Fruit fly (Drosophila melanogaster) whole organism, pupa: ENCODE data around the gene Cp16.

Source experiments
- CG10348 ChIP-seq: fragments of 200-800 bp; sonication (Bioruptor generic); IDR thresholded peaks from 2 replicates; pipeline ENCODE4 v1.3.6; 2022; ENCODE audit warnings: missing biosample characterization, missing genetic modification characterization
- CG12605 ChIP-seq: fragments of 200-800 bp; sonication (Bioruptor generic); IDR thresholded peaks from 2 replicates; pipeline ENCODE4 v1.3.6; 2022; ENCODE audit warnings: missing biosample characterization, missing genetic modification characterization
- CG13204 ChIP-seq: fragments of 200-800 bp; sonication (Bioruptor generic); optimal IDR thresholded peaks from 2 replicates; lab custom pipeline; 2018; ENCODE audit warnings: missing biosample characterization, mild to moderate bottlenecking, missing genetic modification characterization, moderate library complexity
- CG14655 ChIP-seq: fragments of 200-800 bp; sonication (Bioruptor generic); optimal IDR thresholded peaks from 3 replicates; lab custom pipeline; 2017; ENCODE audit warnings: mild to moderate bottlenecking, missing biosample characterization, missing genetic modification reagents, missing genetic modification characterization
- CG15710 ChIP-seq: fragments of 200-800 bp; sonication (Bioruptor generic); optimal IDR thresholded peaks from 2 replicates; lab custom pipeline; 2018; ENCODE audit warnings: missing biosample characterization, mild to moderate bottlenecking, missing genetic modification characterization, moderate library complexity
- CG17806 ChIP-seq: fragments of 200-800 bp; sonication (Bioruptor generic); optimal IDR thresholded peaks from 2 replicates; lab custom pipeline; 2018; ENCODE audit warnings: missing biosample characterization, mild to moderate bottlenecking, missing genetic modification characterization, moderate library complexity
- CG32121 ChIP-seq: fragments of 200-800 bp; sonication (Bioruptor generic); IDR thresholded peaks from 2 replicates; pipeline ENCODE4 v1.3.6; 2022; ENCODE audit warnings: missing biosample characterization, missing genetic modification characterization
- CG34367 ChIP-seq: fragments of 200-800 bp; sonication (Bioruptor generic); optimal IDR thresholded peaks from 2 replicates; lab custom pipeline; 2018; ENCODE audit warnings: missing biosample characterization, mild to moderate bottlenecking, missing genetic modification characterization
- CG4496 ChIP-seq: fragments of 200-800 bp; sonication (Bioruptor generic); IDR thresholded peaks from 3 replicates; pipeline ENCODE4 v1.3.6; 2022; ENCODE audit warnings: missing biosample characterization, missing genetic modification characterization
- CG8159 ChIP-seq: fragments of 200-800 bp; sonication (Bioruptor generic); optimal IDR thresholded peaks from 3 replicates; lab custom pipeline; 2018; ENCODE audit warnings: missing biosample characterization, mild to moderate bottlenecking, missing genetic modification characterization, moderate library complexity
- CG8301 ChIP-seq: fragments of 200-800 bp; sonication (Bioruptor generic); optimal IDR thresholded peaks from 2 replicates; lab custom pipeline; 2018; ENCODE audit warnings: missing biosample characterization, mild to moderate bottlenecking, missing genetic modification characterization
- CG9948 ChIP-seq: fragments of 200-800 bp; sonication (Bioruptor generic); optimal IDR thresholded peaks from 2 replicates; lab custom pipeline; 2018; ENCODE audit warnings: missing biosample characterization, mild to moderate bottlenecking, missing genetic modification characterization, moderate library complexity
- D1 ChIP-seq: fragments of 200-800 bp; sonication (Bioruptor generic); optimal IDR thresholded peaks from 2 replicates; lab custom pipeline; 2018; ENCODE audit warnings: missing biosample characterization, mild to moderate bottlenecking, missing genetic modification characterization, moderate library complexity
- EcR ChIP-seq: fragments of 200-800 bp; sonication (Bioruptor generic); optimal IDR thresholded peaks from 3 replicates; lab custom pipeline; 2019; ENCODE audit warnings: missing biosample characterization, missing genetic modification characterization, mild to moderate bottlenecking, moderate library complexity, missing genetic modification reagents
- Ets98B ChIP-seq: fragments of 200-800 bp; sonication (Bioruptor generic); IDR thresholded peaks from 2 replicates; pipeline ENCODE4 v1.3.6; 2022; ENCODE audit warnings: missing biosample characterization, missing genetic modification characterization
- Pif1A ChIP-seq: fragments of 200-800 bp; sonication (Bioruptor generic); optimal IDR thresholded peaks from 3 replicates; lab custom pipeline; 2016; ENCODE audit warnings: missing biosample characterization, missing genetic modification characterization
- Pif1B ChIP-seq: fragments of 200-800 bp; sonication (Bioruptor generic); optimal IDR thresholded peaks from 3 replicates; lab custom pipeline; 2016; ENCODE audit warnings: missing biosample characterization, missing genetic modification characterization
- Snoo ChIP-seq: fragments of 200-800 bp; sonication (Bioruptor generic); optimal IDR thresholded peaks from 3 replicates; lab custom pipeline; 2017; ENCODE audit warnings: missing biosample characterization, mild to moderate bottlenecking, missing genetic modification characterization, inconsistent platforms
- fd96Ca ChIP-seq: fragments of 200-800 bp; sonication (Bioruptor generic); IDR thresholded peaks from 3 replicates; pipeline ENCODE4 v1.3.6; 2022; ENCODE audit warnings: missing biosample characterization, missing genetic modification characterization
- gl ChIP-seq: fragments of 200-800 bp; sonication (Bioruptor generic); optimal IDR thresholded peaks from 2 replicates; lab custom pipeline; 2018; ENCODE audit warnings: missing biosample characterization, mild to moderate bottlenecking, missing genetic modification characterization
- rn ChIP-seq: fragments of 200-800 bp; sonication (Bioruptor generic); IDR thresholded peaks from 2 replicates; pipeline ENCODE4 v1.3.6; 2022; ENCODE audit warnings: missing biosample characterization, missing genetic modification characterization

The Cp16 gene

dm6 chr3L:8770616-8771229 is 39.0 kb downstream of the Cp16 start:
- TF ChIP-seq fd96Ca (GFP tag; lab: Robert Waterston, UW) (0 out of 3 replicates have a peak, but pooled peaks have one; percentile 17), CG8301 (tag; lab: Kevin White, UChicago) (no peak), D1 (no peak)

dm6 chr3L:8772998-8773684 is 41.4 kb downstream of the Cp16 start:
- TF ChIP-seq Pif1A (peak; percentile 70), CG13204 (GFP tag; lab: Kevin White, UChicago) (peak; percentile 7), CG15710 (tag; lab: Kevin White, UChicago) (peak; percentile 73), CG4496 (GFP tag; lab: Robert Waterston, UW) (peak; percentile 72; the same call in 2 of the 3 replicates), Snoo (peak; percentile 12), CG10348 (GFP tag; lab: Robert Waterston, UW) (no peak), CG8301 (tag; lab: Kevin White, UChicago) (peak; percentile 67), CG32121 (GFP tag; lab: Robert Waterston, UW) (peak; percentile 65), CG12605 (GFP tag; lab: Robert Waterston, UW) (peak; percentile 66), CG8159 (tag; lab: Kevin White, UChicago) (peak; percentile 77), Ets98B (GFP tag; lab: Robert Waterston, UW) (peak; percentile 70), CG17806 (peak; percentile 75), rn (GFP tag; lab: Robert Waterston, UW) (no peak), Pif1B (GFP tag; lab: Kevin White, UChicago) (peak; percentile 22), D1 (peak; percentile 52), gl (tag; lab: Kevin White, UChicago) (peak; percentile 27), CG14655 (GFP tag; lab: Kevin White, UChicago) (peak; percentile 65), CG34367 (peak; percentile 71), fd96Ca (GFP tag; lab: Robert Waterston, UW) (0 out of 3 replicates have a peak, but pooled peaks have one; percentile 57), CG9948 (tag; lab: Kevin White, UChicago) (peak; percentile 64), EcR (GFP tag; lab: Kevin White, UChicago) (peak; percentile 55)

- no peak for TF ChIP-seq Pif1A
- no peak for TF ChIP-seq Snoo
- no peak for TF ChIP-seq EcR (GFP tag; lab: Kevin White, UChicago)
- no peak for TF ChIP-seq D1
- TF ChIP-seq CG10348 (GFP tag; lab: Robert Waterston, UW): no peak
- no peak for TF ChIP-seq CG32121 (GFP tag; lab: Robert Waterston, UW)
Observed at dm6 chr3L:8773713-8774112, 42.0 kb downstream of the Cp16 start.

dm6 chr3L:8774974-8775731 is 43.4 kb downstream of the Cp16 start:
- TF ChIP-seq CG15710 (tag; lab: Kevin White, UChicago) (peak; percentile 25), D1 (no peak), rn (GFP tag; lab: Robert Waterston, UW) (no peak), CG10348 (GFP tag; lab: Robert Waterston, UW) (no peak), CG8301 (tag; lab: Kevin White, UChicago) (no peak), gl (tag; lab: Kevin White, UChicago) (peak; percentile 58), Ets98B (GFP tag; lab: Robert Waterston, UW) (no peak), CG34367 (peak; percentile 11), CG9948 (tag; lab: Kevin White, UChicago) (no peak), CG13204 (GFP tag; lab: Kevin White, UChicago) (peak; percentile 53), Pif1A (peak; percentile 0), CG8159 (tag; lab: Kevin White, UChicago) (peak; percentile 37), fd96Ca (GFP tag; lab: Robert Waterston, UW) (no peak), CG32121 (GFP tag; lab: Robert Waterston, UW) (no peak), CG14655 (GFP tag; lab: Kevin White, UChicago) (no peak), CG12605 (GFP tag; lab: Robert Waterston, UW) (no peak), EcR (GFP tag; lab: Kevin White, UChicago) (peak; percentile 58), CG4496 (GFP tag; lab: Robert Waterston, UW) (no peak), Snoo (no peak), CG17806 (no peak), Pif1B (GFP tag; lab: Kevin White, UChicago) (no peak)

dm6 chr3L:8777313-8777924 is 45.7 kb downstream of the Cp16 start:
- TF ChIP-seq CG17806: no peak
- TF ChIP-seq fd96Ca (GFP tag; lab: Robert Waterston, UW): no peak
